Worm (Caenorhabditis elegans) whole organism, midembryonic: ENCODE data around the gene F31A3.3.

ENCODE experiments used
- flt-1 ChIP-seq: fragments of 200-800 bp; sonication (Bioruptor generic); IDR thresholded peaks from 2 replicates; pipeline ENCODE4 v1.3.6; 2022; ENCODE audit warnings: missing genetic modification characterization, missing compliant biosample characterization
- klf-2 ChIP-seq: fragments of 200-800 bp; sonication (Bioruptor generic); conservative IDR thresholded peaks from 2 replicates; pipeline ENCODE4 v1.3.6; 2022; ENCODE audit warnings: missing genetic modification reagents, missing genetic modification characterization, missing compliant biosample characterization
- ztf-23 ChIP-seq: fragments of 200-800 bp; sonication (Bioruptor generic); IDR thresholded peaks from 2 replicates; pipeline ENCODE4 v1.3.6; 2022; ENCODE audit warnings: missing genetic modification reagents, missing genetic modification characterization, missing compliant biosample characterization

ce11 chrX:17534877-17535276 lies 1.0 kb upstream of the F31A3.3 start:
- no peak for TF ChIP-seq ztf-23 (GFP tag; lab: Robert Waterston, UW)
- no peak for TF ChIP-seq flt-1 (GFP tag; lab: Robert Waterston, UW)
- no peak for TF ChIP-seq klf-2 (GFP tag; lab: Robert Waterston, UW)
